Fruit fly (Drosophila melanogaster): ENCODE measurements around the gene CG10512.
A peak's percentile ranks its signal among the peaks of the same experiment; 100 is the strongest.

CG10512 gene

dm6 chr3L:21171905-21172304 lies 30.8 kb upstream of the CG10512 start, which contains the start of gene Ac78C (continued):
- peak; percentile 85 for TF ChIP-seq CG32006 (GFP tag; optimal IDR thresholded peaks at IDR 0.05)
- peak; percentile 85 for TF ChIP-seq dac (GFP tag; optimal IDR thresholded peaks at IDR 0.05)
- TF ChIP-seq CG3919 (GFP tag; optimal IDR thresholded peaks at IDR 0.05): peak; percentile 89
- peak; percentile 82 for TF ChIP-seq topi (GFP tag; optimal IDR thresholded peaks at IDR 0.05)
- TF ChIP-seq CG10669 (GFP tag; optimal IDR thresholded peaks at IDR 0.05): peak; percentile 79
- peak; percentile 51 for TF ChIP-seq Blimp-1 (GFP tag; optimal IDR thresholded peaks at IDR 0.05)
- TF ChIP-seq Lpt (GFP tag; optimal IDR thresholded peaks at IDR 0.05): peak; percentile 85
- peak; percentile 88 for TF ChIP-seq CG15336 (GFP tag; IDR thresholded peaks at IDR 0.05)
- peak; percentile 81 for TF ChIP-seq Met (GFP tag; optimal IDR thresholded peaks at IDR 0.05)
- TF ChIP-seq acj6 (GFP tag; optimal IDR thresholded peaks at IDR 0.05): peak; percentile 82
- TF ChIP-seq CG16779 (tag; optimal IDR thresholded peaks at IDR 0.05): peak; percentile 82
- TF ChIP-seq net (GFP tag; optimal IDR thresholded peaks at IDR 0.05): peak; percentile 87
- TF ChIP-seq fd85E (GFP tag; optimal IDR thresholded peaks at IDR 0.05): peak; percentile 67
- peak; percentile 87 for TF ChIP-seq cyc (GFP tag; optimal IDR thresholded peaks at IDR 0.05)
- TF ChIP-seq esn (GFP tag; optimal IDR thresholded peaks at IDR 0.05): peak; percentile 84
- peak; percentile 84 for TF ChIP-seq achi (GFP tag; optimal IDR thresholded peaks at IDR 0.05)
- peak; percentile 90 for TF ChIP-seq Eip75B (GFP tag; optimal IDR thresholded peaks at IDR 0.05)
- peak; percentile 77 for TF ChIP-seq Smox (GFP tag; optimal IDR thresholded peaks at IDR 0.05)
- peak; percentile 90 for TF ChIP-seq Gug (GFP tag; IDR thresholded peaks at IDR 0.05)
- TF ChIP-seq Ets96B (tag; optimal IDR thresholded peaks at IDR 0.05): peak; percentile 83
- peak; percentile 79 for TF ChIP-seq CG11762 (GFP tag; optimal IDR thresholded peaks at IDR 0.05; ENCODE audit: insufficient read depth)
- peak; percentile 87 for TF ChIP-seq CG8119 (GFP tag; IDR thresholded peaks at IDR 0.05)
- peak; percentile 88 for TF ChIP-seq CG6854 (GFP tag; optimal IDR thresholded peaks at IDR 0.05)
- peak; percentile 88 for TF ChIP-seq pdm3 (GFP tag; optimal IDR thresholded peaks at IDR 0.05)
- peak; percentile 70 for TF ChIP-seq dsx (GFP tag; optimal IDR thresholded peaks at IDR 0.05; ENCODE audit: poor library complexity, severe bottlenecking)
- peak; percentile 91 for TF ChIP-seq svp (GFP tag)

- TF ChIP-seq Hr39 (GFP tag; optimal IDR thresholded peaks at IDR 0.05) (peak; percentile 79), vri (GFP tag; optimal IDR thresholded peaks at IDR 0.05) (peak; percentile 88), Eip93F (GFP tag; optimal IDR thresholded peaks at IDR 0.05) (no peak), CG1621 (tag; optimal IDR thresholded peaks at IDR 0.05) (peak; percentile 64), lz (GFP tag; optimal IDR thresholded peaks at IDR 0.05) (peak; percentile 85), CG31627 (GFP tag; optimal IDR thresholded peaks at IDR 0.05) (peak; percentile 85), fd85E (GFP tag; optimal IDR thresholded peaks at IDR 0.05) (no peak), OdsH (GFP tag; optimal IDR thresholded peaks at IDR 0.05) (peak; percentile 78), salr (GFP tag; optimal IDR thresholded peaks at IDR 0.05) (peak; percentile 27 to 69), cyc (GFP tag; optimal IDR thresholded peaks at IDR 0.05) (peak; percentile 78), CG3919 (GFP tag; optimal IDR thresholded peaks at IDR 0.05) (peak; percentile 61), CG11902 (GFP tag; optimal IDR thresholded peaks at IDR 0.05) (peak; percentile 38), Lpt (GFP tag; optimal IDR thresholded peaks at IDR 0.05) (peak; percentile 62), Ets96B (tag; optimal IDR thresholded peaks at IDR 0.05) (peak; percentile 89), CG6808 (GFP tag; optimal IDR thresholded peaks at IDR 0.05) (no peak), CG8119 (GFP tag; IDR thresholded peaks at IDR 0.05) (peak; percentile 88), CG11294 (GFP tag; IDR thresholded peaks at IDR 0.05) (peak; percentile 87), CG34406 (GFP tag; optimal IDR thresholded peaks at IDR 0.05) (peak; percentile 82), CG8319 (GFP tag; optimal IDR thresholded peaks at IDR 0.05) (peak; percentile 29), esn (GFP tag; optimal IDR thresholded peaks at IDR 0.05) (peak; percentile 90), Hr38 (GFP tag; optimal IDR thresholded peaks at IDR 0.05) (no peak), CG3032 (tag; optimal IDR thresholded peaks at IDR 0.05) (peak; percentile 79), fkh (GFP tag; optimal IDR thresholded peaks at IDR 0.05) (peak; percentile 1), CG15336 (GFP tag; IDR thresholded peaks at IDR 0.05) (peak; percentile 91), CG6854 (GFP tag; optimal IDR thresholded peaks at IDR 0.05) (peak; percentile 38), CG6792 (GFP tag; optimal IDR thresholded peaks at IDR 0.05) (peak; percentile 79), dac (GFP tag; optimal IDR thresholded peaks at IDR 0.05) (peak; percentile 39), Sox15 (GFP tag; optimal IDR thresholded peaks at IDR 0.05) (peak; percentile 52), Ets21C (GFP tag; optimal IDR thresholded peaks at IDR 0.05) (peak; percentile 76), dsx (GFP tag; optimal IDR thresholded peaks at IDR 0.05; ENCODE audit: poor library complexity, severe bottlenecking) (peak; percentile 69), topi (GFP tag; optimal IDR thresholded peaks at IDR 0.05) (peak; percentile 83), CG10631 (GFP tag; optimal IDR thresholded peaks at IDR 0.05) (peak; percentile 79), Blimp-1 (GFP tag; optimal IDR thresholded peaks at IDR 0.05) (peak; percentile 59), CG7368 (GFP tag; optimal IDR thresholded peaks at IDR 0.05) (peak; percentile 57)
These were observed 30.0 kb upstream of the CG10512 start, which contains the start of the genes chb and AsnS for dm6 chr3L:21172527-21173253. chb (plus strand) TSS chr3L:21172853. AsnS (plus strand) TSS chr3L:21173118.
